Worm (Caenorhabditis elegans) whole organism, L1 larva: ENCODE data around the gene Y39F10C.3.

Source experiments
- C34B4.2 ChIP-seq: sonication (generic microtip); optimal IDR thresholded peaks from 2 replicates; lab custom pipeline; 2017; ENCODE audit warnings: mild to moderate bottlenecking, missing genetic modification characterization, missing compliant biosample characterization
- Y116A8C.19 ChIP-seq: sonication (generic microtip); optimal IDR thresholded peaks from 2 replicates; lab custom pipeline; 2016; ENCODE audit warnings: missing compliant biosample characterization, missing genetic modification characterization, borderline replicate concordance
- alr-1 ChIP-seq: fragments of 200-800 bp; sonication (Bioruptor generic); optimal IDR thresholded peaks from 2 replicates; lab custom pipeline; 2018; ENCODE audit warnings: borderline replicate concordance, mild to moderate bottlenecking, missing genetic modification characterization, missing compliant biosample characterization
- aly-2 ChIP-seq: fragments of 150-350 bp; optimal IDR thresholded peaks from 2 replicates; lab custom pipeline; 2014; ENCODE audit warnings: missing biosample characterization, missing genetic modification characterization
- blmp-1 ChIP-seq: fragments of 150-350 bp; optimal IDR thresholded peaks from 2 replicates; lab custom pipeline; 2014; ENCODE audit warnings: missing biosample characterization, missing genetic modification characterization
- ceh-63 ChIP-seq: fragments of 200-800 bp; sonication (Bioruptor generic); optimal IDR thresholded peaks from 2 replicates; lab custom pipeline; 2018; ENCODE audit warnings: mild to moderate bottlenecking, missing genetic modification characterization, missing compliant biosample characterization
- ceh-8 ChIP-seq: fragments of 200-800 bp; sonication (Bioruptor generic); optimal IDR thresholded peaks from 2 replicates; lab custom pipeline; 2018; ENCODE audit warnings: mild to moderate bottlenecking, missing genetic modification characterization, moderate library complexity, missing compliant biosample characterization
- ceh-82 ChIP-seq, 3 experiments: fragments of 150-350 bp in 1 of 3; sonication (generic microtip) in 2 of 3; optimal IDR thresholded peaks; 2 replicates each; lab custom pipeline; 2014 to 2017; ENCODE audit warnings: missing biosample characterization in 3 of 3, missing genetic modification characterization in 3 of 3
- ceh-90 ChIP-seq: sonication (generic microtip); optimal IDR thresholded peaks from 2 replicates; lab custom pipeline; 2016; ENCODE audit warnings: missing genetic modification characterization, missing compliant biosample characterization
- ces-1 ChIP-seq: fragments of 150-350 bp; optimal IDR thresholded peaks from 2 replicates; lab custom pipeline; 2014; ENCODE audit warnings: missing biosample characterization, missing genetic modification reagents, missing genetic modification characterization
- dpl-1 ChIP-seq, 3 experiments: fragments of 150-350 bp in 2 of 3; sonication (generic microtip) in 1 of 3; optimal IDR thresholded peaks; 2 replicates each; lab custom pipeline; 2014 to 2017; ENCODE audit warnings: missing biosample characterization in 3 of 3, missing genetic modification characterization in 3 of 3, missing genetic modification reagents in 3 of 3
- efl-1 ChIP-seq, 4 experiments: fragments of 150-350 bp; optimal IDR thresholded peaks in 3 of 4; peaks in 1 of 4; 1 replicate in 1 of 4; 2 replicates in 3 of 4; lab custom pipeline; 2014; ENCODE audit warnings: missing biosample characterization in 2 of 4, missing genetic modification characterization in 2 of 4, missing genetic modification reagents in 2 of 4
- efl-3 ChIP-seq: fragments of 200-800 bp; sonication (Bioruptor generic); optimal IDR thresholded peaks from 2 replicates; lab custom pipeline; 2018; ENCODE audit warnings: mild to moderate bottlenecking, missing genetic modification characterization, missing compliant biosample characterization
- egl-27 ChIP-seq, 2 experiments: fragments of 150-350 bp in 1 of 2; sonication (generic microtip); optimal IDR thresholded peaks; 3 replicates each; lab custom pipeline; 2017 to 2018; ENCODE audit warnings: missing biosample characterization in 2 of 2, missing genetic modification characterization in 2 of 2, missing genetic modification reagents in 2 of 2
- ets-5 ChIP-seq: fragments of 200-800 bp; sonication (Bioruptor generic); IDR thresholded peaks from 2 replicates; pipeline ENCODE4 v1.3.6; 2022; ENCODE audit warnings: missing genetic modification characterization, missing compliant biosample characterization
- fos-1 ChIP-seq: fragments of 150-350 bp; optimal IDR thresholded peaks from 2 replicates; lab custom pipeline; 2014; ENCODE audit warnings: missing biosample characterization, missing genetic modification characterization
- grh-1 ChIP-seq: fragments of 200-800 bp; sonication (Bioruptor generic); IDR thresholded peaks from 2 replicates; pipeline ENCODE4 v1.3.6; 2022; ENCODE audit warnings: missing genetic modification reagents, missing genetic modification characterization, missing compliant biosample characterization
- hlh-17 ChIP-seq: fragments of 200-800 bp; sonication (Bioruptor generic); optimal IDR thresholded peaks from 2 replicates; lab custom pipeline; 2018; ENCODE audit warnings: missing genetic modification characterization, mild to moderate bottlenecking, missing compliant biosample characterization, moderate library complexity, borderline replicate concordance
- hlh-4 ChIP-seq: sonication (generic microtip); optimal IDR thresholded peaks from 2 replicates; lab custom pipeline; 2016; ENCODE audit warnings: mild to moderate bottlenecking, missing genetic modification characterization, missing compliant biosample characterization
- hpl-2 ChIP-seq: fragments of 150-350 bp; optimal IDR thresholded peaks from 2 replicates; lab custom pipeline; 2014; ENCODE audit warnings: missing biosample characterization, missing genetic modification reagents, missing genetic modification characterization
- irx-1 ChIP-seq: sonication (generic microtip); optimal IDR thresholded peaks from 2 replicates; lab custom pipeline; 2016; ENCODE audit warnings: missing genetic modification characterization, missing compliant biosample characterization
- isw-1 ChIP-seq: fragments of 200-800 bp; sonication (Bioruptor generic); IDR thresholded peaks from 2 replicates; pipeline ENCODE4 v1.3.6; 2022; ENCODE audit warnings: missing genetic modification characterization, missing compliant biosample characterization
- lin-35 ChIP-seq, 2 experiments: fragments of 150-350 bp; optimal IDR thresholded peaks; 2 replicates each; lab custom pipeline; 2014; ENCODE audit warnings: missing biosample characterization in 2 of 2, missing genetic modification characterization in 2 of 2, missing genetic modification reagents in 2 of 2
- lir-3 ChIP-seq: sonication (generic microtip); optimal IDR thresholded peaks from 2 replicates; lab custom pipeline; 2016; ENCODE audit warnings: mild to moderate bottlenecking, missing genetic modification characterization, moderate library complexity, missing compliant biosample characterization; ENCODE audit not compliant: poor library complexity
- lsy-2 ChIP-seq, 2 experiments: fragments of 150-350 bp; optimal IDR thresholded peaks; 2 replicates each; lab custom pipeline; 2014; ENCODE audit warnings: missing biosample characterization in 2 of 2, missing genetic modification characterization in 2 of 2
- mdl-1 ChIP-seq, 2 experiments: fragments of 150-350 bp; optimal IDR thresholded peaks; 2 replicates each; lab custom pipeline; 2014 to 2017; ENCODE audit warnings: missing biosample characterization in 2 of 2, missing genetic modification characterization in 2 of 2, inconsistent platforms in 1 of 2
- mef-2 ChIP-seq: fragments of 150-350 bp; optimal IDR thresholded peaks from 2 replicates; lab custom pipeline; 2014; ENCODE audit warnings: missing biosample characterization, missing genetic modification characterization
- mep-1 ChIP-seq: fragments of 150-350 bp; optimal IDR thresholded peaks from 2 replicates; lab custom pipeline; 2014; ENCODE audit warnings: missing biosample characterization, missing genetic modification characterization
- nhr-11 ChIP-seq: fragments of 150-350 bp; optimal IDR thresholded peaks from 2 replicates; lab custom pipeline; 2014; ENCODE audit warnings: missing biosample characterization, missing genetic modification characterization
- nhr-12 ChIP-seq: sonication (generic microtip); optimal IDR thresholded peaks from 2 replicates; lab custom pipeline; 2017; ENCODE audit warnings: missing biosample characterization, missing genetic modification characterization
- nhr-20 ChIP-seq: sonication (generic microtip); optimal IDR thresholded peaks from 2 replicates; lab custom pipeline; 2016; ENCODE audit warnings: mild to moderate bottlenecking, missing genetic modification characterization, missing compliant biosample characterization
- nhr-28 ChIP-seq: fragments of 150-350 bp; optimal IDR thresholded peaks from 2 replicates; lab custom pipeline; 2014; ENCODE audit warnings: missing biosample characterization, missing genetic modification characterization
- nhr-71 ChIP-seq: sonication (generic microtip); optimal IDR thresholded peaks from 2 replicates; lab custom pipeline; 2016; ENCODE audit warnings: mild to moderate bottlenecking, missing genetic modification characterization, moderate library complexity, missing compliant biosample characterization
- nhr-76 ChIP-seq: sonication (generic microtip); optimal IDR thresholded peaks from 2 replicates; lab custom pipeline; 2017; ENCODE audit warnings: missing biosample characterization, missing genetic modification characterization
- nhr-77 ChIP-seq: fragments of 150-350 bp; optimal IDR thresholded peaks from 2 replicates; lab custom pipeline; 2014; ENCODE audit warnings: missing biosample characterization, missing genetic modification characterization
- rnt-1 ChIP-seq: sonication (generic microtip); optimal IDR thresholded peaks from 2 replicates; lab custom pipeline; 2016; ENCODE audit warnings: mild to moderate bottlenecking, missing genetic modification characterization, moderate library complexity, missing compliant biosample characterization
- snu-23 ChIP-seq: sonication (generic microtip); optimal IDR thresholded peaks from 2 replicates; lab custom pipeline; 2016; ENCODE audit warnings: missing genetic modification characterization, missing compliant biosample characterization
- sptf-1 ChIP-seq: fragments of 150-350 bp; optimal IDR thresholded peaks from 2 replicates; lab custom pipeline; 2014; ENCODE audit warnings: missing biosample characterization, missing genetic modification characterization
- unc-30 ChIP-seq: sonication (generic microtip); optimal IDR thresholded peaks from 2 replicates; lab custom pipeline; 2017; ENCODE audit warnings: missing biosample characterization, missing genetic modification characterization
- unc-98 ChIP-seq: fragments of 200-800 bp; sonication (Bioruptor generic); IDR thresholded peaks from 2 replicates; pipeline ENCODE4 v1.3.6; 2022; ENCODE audit warnings: missing genetic modification characterization, missing compliant biosample characterization
- xbp-1 ChIP-seq: sonication (generic microtip); optimal IDR thresholded peaks from 2 replicates; lab custom pipeline; 2016; ENCODE audit warnings: missing genetic modification characterization, missing compliant biosample characterization
- ztf-4 ChIP-seq: fragments of 150-350 bp; optimal IDR thresholded peaks from 2 replicates; lab custom pipeline; 2014; ENCODE audit warnings: missing biosample characterization, missing genetic modification characterization

Gene Y39F10C.3

DNA sequence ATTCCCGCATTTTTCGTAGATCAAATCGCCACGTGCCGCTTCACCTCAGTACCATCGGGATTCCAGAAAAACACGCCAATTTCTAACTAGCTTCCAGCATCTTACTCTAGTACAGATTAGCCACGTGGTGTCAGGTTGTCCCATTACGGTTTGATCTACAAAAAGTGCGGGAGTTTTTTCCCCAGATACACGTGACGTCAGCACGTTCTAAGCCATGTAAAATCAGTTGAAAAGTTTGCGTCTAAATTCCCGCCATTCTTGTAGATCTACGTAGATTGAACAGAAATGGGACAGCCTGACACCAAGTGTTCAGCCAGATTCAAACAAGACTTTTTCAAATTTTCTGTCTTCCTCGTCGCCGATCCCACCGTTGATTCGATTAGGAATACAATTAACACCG is 4.4 kb downstream of the Y39F10C.3 start, which contains the start of gene T02H6.9:
Gene T02H6.9 (plus strand): TSS at position 301 of the 400 bp plus-strand sequence.
- TF ChIP-seq rnt-1 (tag; lab: Kevin White, UChicago) (no peak), nhr-77 (tag; lab: Kevin White, UChicago) (no peak), ztf-4 (tag; lab: Kevin White, UChicago) (no peak), unc-30 (tag; lab: Kevin White, UChicago) (no peak), dpl-1 (GFP tag; optimal IDR thresholded peaks at IDR 0.05; lab: Kevin White, UChicago) (no peak), ceh-82 (tag; optimal IDR thresholded peaks at IDR 0.05; lab: Kevin White, UChicago) (no peak)

DNA sequence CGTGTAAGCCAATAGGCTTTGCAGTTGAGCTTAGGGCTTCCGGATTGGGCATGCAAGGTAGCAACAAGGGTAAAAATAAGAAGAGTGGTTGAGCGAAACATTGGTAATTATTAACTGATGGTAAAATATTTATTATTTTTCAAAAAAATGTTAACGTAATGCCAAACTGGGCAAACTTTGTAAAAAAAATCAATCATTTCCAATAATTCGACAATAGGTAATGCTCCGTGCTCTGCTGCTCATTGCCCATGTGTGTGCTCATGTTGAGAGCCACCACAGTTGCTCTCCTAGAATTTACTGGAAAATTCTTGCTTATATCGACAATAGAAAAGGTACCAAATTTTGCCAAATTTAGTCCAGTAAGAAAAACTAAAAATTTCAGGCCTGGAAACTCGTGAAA is 6.4 kb downstream of the Y39F10C.3 start, which contains the start of the genes T02H6.10 and T02H6.8:
Gene T02H6.10 (minus strand): TSS at position 101 of the 400 bp plus-strand sequence.
Gene T02H6.8 (plus strand): TSS at position 221 of the 400 bp plus-strand sequence.
- TF ChIP-seq isw-1 (no peak), nhr-12 (tag; lab: Kevin White, UChicago) (no peak), ceh-90 (tag; lab: Kevin White, UChicago) (no peak), ceh-82 (tag; optimal IDR thresholded peaks at IDR 0.05; lab: Kevin White, UChicago) (no peak), nhr-28 (no peak), lsy-2 (tag; optimal IDR thresholded peaks at IDR 0.05; lab: Kevin White, UChicago) (no peak), ceh-8 (no peak), nhr-71 (tag; lab: Kevin White, UChicago) (no peak), mdl-1 (tag; optimal IDR thresholded peaks at IDR 0.05; lab: Kevin White, UChicago) (no peak), irx-1 (tag; lab: Kevin White, UChicago) (no peak), efl-1 (optimal IDR thresholded peaks at IDR 0.05; lab: Kevin White, UChicago) (no peak), efl-1 (GFP tag; optimal IDR thresholded peaks at IDR 0.05 in 1 of 2; lab: Kevin White, UChicago) (no peak), alr-1 (no peak)

DNA sequence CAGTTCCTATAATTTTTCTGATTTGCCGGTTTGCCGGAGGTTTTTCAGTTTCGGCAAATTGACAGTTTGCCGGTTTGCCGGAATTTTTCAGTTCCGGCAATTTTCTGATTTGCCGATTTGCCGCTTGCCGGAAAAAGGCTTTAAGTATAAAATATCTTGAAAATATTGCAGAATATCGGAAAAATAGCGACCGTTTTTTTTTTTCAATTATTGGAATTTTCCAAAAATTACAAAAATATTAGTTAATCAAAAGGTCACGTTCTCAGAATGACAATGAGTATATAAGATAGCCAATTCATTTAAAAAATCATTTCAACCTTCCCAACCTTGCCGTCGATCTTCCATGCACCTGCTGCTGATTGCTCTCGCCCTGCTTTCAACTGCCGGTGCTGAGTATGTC is 8.1 kb downstream of the Y39F10C.3 start, which contains the start of gene T02H6.7:
Gene T02H6.7 (plus strand): TSS at position 301 of the 400 bp plus-strand sequence.
- no peak for TF ChIP-seq ceh-63
- TF ChIP-seq lir-3 (tag; lab: Kevin White, UChicago), result no peak
- TF ChIP-seq sptf-1 (tag; lab: Kevin White, UChicago), result no peak

DNA sequence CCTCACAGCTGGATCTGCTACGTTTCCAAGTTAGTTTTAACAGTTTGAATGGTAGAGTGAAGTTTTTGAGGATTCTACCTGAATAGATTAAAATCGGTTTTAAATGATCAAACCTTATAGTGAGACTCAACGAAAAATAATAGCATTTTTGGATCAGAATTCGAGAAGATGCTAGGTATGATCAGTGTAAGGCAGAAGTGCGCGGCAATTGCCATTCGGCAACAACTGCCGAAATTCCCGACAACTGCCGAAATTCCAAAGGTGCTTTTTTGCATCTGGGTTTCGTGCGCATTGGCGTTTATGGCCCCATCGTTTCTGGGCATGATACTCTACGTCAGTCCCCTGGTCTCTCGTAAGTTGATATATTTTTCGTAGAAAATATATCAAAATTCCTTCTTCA is 9.3 kb downstream of the Y39F10C.3 start, which contains the start of gene T02H6.6:
Gene T02H6.6 (plus strand): TSS at position 301 of the 400 bp plus-strand sequence.
- no peak for TF ChIP-seq hlh-17 (GFP tag; lab: Kevin White, UChicago)
- TF ChIP-seq nhr-76 (tag; lab: Kevin White, UChicago), result no peak
- TF ChIP-seq hpl-2, result no peak
- no peak for TF ChIP-seq mep-1
- no peak for TF ChIP-seq ces-1 (GFP tag; lab: Kevin White, UChicago)
- no peak for TF ChIP-seq snu-23 (GFP tag; lab: Kevin White, UChicago)
- TF ChIP-seq ets-5 (GFP tag; lab: Robert Waterston, UW), result no peak

DNA sequence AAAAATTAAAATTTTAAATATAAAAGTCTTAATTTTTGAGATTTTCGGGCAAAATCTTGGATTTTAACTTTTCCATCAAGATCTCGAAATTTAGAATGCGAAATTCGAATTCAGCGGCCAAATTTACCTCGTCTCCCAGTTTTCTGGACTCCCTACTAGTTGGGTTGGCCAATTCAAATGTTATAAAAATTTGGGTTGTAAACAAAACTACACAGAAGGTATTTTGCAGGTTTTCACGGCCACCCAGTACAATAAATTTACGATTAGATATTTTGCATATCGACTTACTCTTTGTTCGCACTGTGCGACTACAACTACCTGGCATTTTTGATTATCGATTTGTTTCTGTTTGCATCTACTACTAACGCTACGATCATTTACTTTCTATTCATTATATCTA is 10.6 kb downstream of the Y39F10C.3 start, which contains the start of gene T02H6.5:
Gene T02H6.5 (plus strand): TSS at position 301 of the 400 bp plus-strand sequence.
- TF ChIP-seq aly-2 (tag; lab: Kevin White, UChicago) (no peak), mef-2 (tag; lab: Kevin White, UChicago) (no peak)

DNA sequence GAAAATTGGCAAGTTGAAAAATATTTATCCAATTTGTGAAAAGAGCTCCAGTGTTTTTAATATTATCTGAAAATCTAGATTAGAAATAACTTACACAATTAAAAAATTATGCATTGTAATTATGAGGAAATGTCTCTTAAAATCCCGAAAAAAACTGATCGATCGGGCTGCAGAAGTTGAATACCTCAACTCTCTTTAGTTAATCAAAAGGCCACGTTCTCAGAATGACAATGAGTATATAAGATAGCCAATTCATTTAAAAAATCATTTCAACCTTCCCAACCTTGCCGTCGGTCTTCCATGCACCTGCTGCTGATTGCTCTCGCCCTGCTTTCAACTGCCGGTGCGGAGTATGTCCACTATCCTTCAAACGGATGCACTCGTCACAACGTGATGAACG is 15.5 kb downstream of the Y39F10C.3 start, which contains the start of gene T02H6.4:
Gene T02H6.4 (plus strand): TSS at position 301 of the 400 bp plus-strand sequence.
- no peak for TF ChIP-seq Y116A8C.19 (tag; lab: Kevin White, UChicago)
- TF ChIP-seq unc-98 (GFP tag; lab: Robert Waterston, UW), result no peak
- no peak for TF ChIP-seq ceh-8
- TF ChIP-seq efl-3 (GFP tag; lab: Kevin White, UChicago), result no peak
- TF ChIP-seq ztf-4 (tag; lab: Kevin White, UChicago), result no peak
- no peak for TF ChIP-seq nhr-20
- TF ChIP-seq xbp-1, result no peak
- TF ChIP-seq grh-1 (GFP tag; lab: Robert Waterston, UW), result no peak
- no peak for TF ChIP-seq C34B4.2 (tag; lab: Kevin White, UChicago)
- TF ChIP-seq lin-35 (GFP tag; optimal IDR thresholded peaks at IDR 0.05; lab: Kevin White, UChicago), result no peak
- TF ChIP-seq egl-27 (tag; optimal IDR thresholded peaks at IDR 0.05; lab: Kevin White, UChicago), result no peak
- no peak for TF ChIP-seq ceh-63
- no peak for TF ChIP-seq nhr-11
- no peak for TF ChIP-seq blmp-1
- TF ChIP-seq hlh-4 (tag; lab: Kevin White, UChicago), result no peak
- TF ChIP-seq ets-5 (GFP tag; lab: Robert Waterston, UW), result no peak
- no peak for TF ChIP-seq hpl-2
- TF ChIP-seq efl-1 (optimal IDR thresholded peaks at IDR 0.05; lab: Kevin White, UChicago), result no peak
- no peak for TF ChIP-seq efl-1 (GFP tag; optimal IDR thresholded peaks at IDR 0.05 in 1 of 2; lab: Kevin White, UChicago)
- TF ChIP-seq fos-1, result no peak
